3 fruit fly cellular contexts compared by ENCODE assay signal in genomic region chr2L:18777442-18777841, dm6.
A peak's percentile ranks its signal among the peaks of the same experiment; 100 is the strongest.
TF ChIP-seq lines count a peak whose summit lies in the region.

No protein-coding gene starts in this region.

- no peak for TF ChIP-seq CTCF in whole organism, embryonic (GFP tag; optimal IDR thresholded peaks at IDR 0.05; lab: Kevin White, UChicago)

TF ChIP-seq in whole organism, embryonic, 481 proteins besides CTCF, POLR2A, EP300 and RAD21:
- TF ChIP-seq p53 (GFP tag; optimal IDR thresholded peaks at IDR 0.05; lab: Kevin White, UChicago): no peak
- peak; percentile 1 for TF ChIP-seq Med (GFP tag; lab: Kevin White, UChicago)
- peak; percentile 8; the same call in 1 of the 2 replicates for TF ChIP-seq Drgx (GFP tag; IDR thresholded peaks at IDR 0.05; lab: Robert Waterston, UW)
- peak; percentile 19 for TF ChIP-seq Nf-YB (GFP tag; optimal IDR thresholded peaks at IDR 0.05; lab: Kevin White, UChicago)
- peak; percentile 6 for TF ChIP-seq Nf-YC (tag; optimal IDR thresholded peaks at IDR 0.05; lab: Kevin White, UChicago)
- TF ChIP-seq Xrp1 (GFP tag; IDR thresholded peaks at IDR 0.05; lab: Robert Waterston, UW): no peak
- peak; percentile 70 for TF ChIP-seq cg (GFP tag; optimal IDR thresholded peaks at IDR 0.05; lab: Kevin White, UChicago)
- peak in 1 of 2 experiments; percentile 8 for TF ChIP-seq Trl (optimal IDR thresholded peaks at IDR 0.05; lab: Kevin White, UChicago)
- no peak for TF ChIP-seq Trl (GFP tag; optimal IDR thresholded peaks at IDR 0.05; lab: Kevin White, UChicago)
- TF ChIP-seq zen2 (GFP tag; IDR thresholded peaks at IDR 0.05; lab: Robert Waterston, UW; ENCODE audit: partially characterized antibody): 0 out of 3 replicates have a peak, but pooled peaks have one; percentile 22
- TF ChIP-seq CG2199 (GFP tag; IDR thresholded peaks at IDR 0.05; lab: Robert Waterston, UW): 0 out of 3 replicates have a peak, but pooled peaks have one; percentile 26
- no peak for TF ChIP-seq CG2678 (tag; optimal IDR thresholded peaks at IDR 0.05; lab: Kevin White, UChicago)
- no peak for TF ChIP-seq ham (GFP tag; IDR thresholded peaks at IDR 0.05; lab: Robert Waterston, UW)
- peak in 1 of 2 experiments; percentile 48 for TF ChIP-seq tll (GFP tag; optimal IDR thresholded peaks at IDR 0.05; lab: Kevin White, UChicago)
- TF ChIP-seq Dfd (GFP tag; optimal IDR thresholded peaks at IDR 0.05; lab: Kevin White, UChicago): peak in 1 of 2 experiments; percentile 81
- no peak for TF ChIP-seq nau (GFP tag; optimal IDR thresholded peaks at IDR 0.05; lab: Kevin White, UChicago)

TF ChIP-seq in whole organism, prepupa, 60 proteins besides CTCF, POLR2A, EP300 and RAD21:
- peak; percentile 32 for TF ChIP-seq Eip78C (GFP tag; lab: Kevin White, UChicago)
- TF ChIP-seq spab (GFP tag; optimal IDR thresholded peaks at IDR 0.05; lab: Kevin White, UChicago): no peak
TF ChIP-seq in whole organism, prepupa: peak in this region for 1.

TF ChIP-seq in whole organism, wandering third instar larva, 38 proteins besides CTCF, POLR2A, EP300 and RAD21:
- TF ChIP-seq Dfd (GFP tag; optimal IDR thresholded peaks at IDR 0.05; lab: Kevin White, UChicago) (peak; percentile 70), foxo (GFP tag; optimal IDR thresholded peaks at IDR 0.05; lab: Kevin White, UChicago) (no peak), lola (GFP tag; optimal IDR thresholded peaks at IDR 0.05; lab: Kevin White, UChicago) (no peak), dl (GFP tag; optimal IDR thresholded peaks at IDR 0.05; lab: Kevin White, UChicago; ENCODE audit: insufficient read depth in 1 of 2, partially characterized antibody in 2 of 2) (no peak)
TF ChIP-seq in whole organism, wandering third instar larva: peak in this region for 1.
